Worm (Caenorhabditis elegans): ENCODE data around the gene F33A8.4.

F33A8.4 gene

DNA sequence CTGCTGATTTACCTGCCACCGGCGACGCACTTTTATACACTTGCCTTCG lies 32.2 kb downstream of the F33A8.4 start, which contains the start of gene ram-2:
Gene ram-2 (minus strand): TSS at position 47 of the 49 bp plus-strand sequence.
- TF ChIP-seq scrt-1 (GFP tag; IDR thresholded peaks at IDR 0.05): no peak
- no peak for TF ChIP-seq tra-4 (tag; optimal IDR thresholded peaks at IDR 0.05)
- TF ChIP-seq ets-7 (tag; optimal IDR thresholded peaks at IDR 0.05): no peak
- no peak for TF ChIP-seq ceh-36 (tag; optimal IDR thresholded peaks at IDR 0.05)
- no peak for TF ChIP-seq pes-1 (GFP tag; IDR thresholded peaks at IDR 0.05)
- TF ChIP-seq flt-1 (GFP tag; IDR thresholded peaks at IDR 0.05): no peak
- no peak for TF ChIP-seq ama-1 (optimal IDR thresholded peaks at IDR 0.05)

DNA sequence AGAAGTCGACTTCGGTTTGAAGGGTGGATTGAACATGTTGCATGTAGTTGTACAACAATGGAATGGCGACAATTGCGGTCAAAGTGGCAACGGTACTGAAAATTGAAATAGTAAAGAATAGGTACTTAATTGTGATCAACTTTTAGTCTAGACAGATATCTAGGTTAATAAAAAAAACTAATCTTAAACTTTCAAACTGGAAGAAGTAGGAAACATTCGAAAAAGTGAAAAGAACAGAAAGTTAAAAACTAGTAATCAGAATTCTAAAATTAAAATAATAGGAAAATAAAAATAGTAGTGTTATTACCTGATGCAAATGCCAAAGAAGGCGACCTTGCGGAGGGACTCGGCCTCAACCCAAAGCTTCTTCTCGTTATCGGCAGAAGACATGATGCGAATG lies 32.4 kb downstream of the F33A8.4 start:
- TF ChIP-seq ceh-13 (GFP tag; optimal IDR thresholded peaks at IDR 0.05) (no peak), sea-1 (GFP tag; conservative IDR thresholded peaks at IDR 0.05) (no peak), hmg-4 (GFP tag; optimal IDR thresholded peaks at IDR 0.05) (no peak), tbx-11 (GFP tag; IDR thresholded peaks at IDR 0.05) (no peak), ets-7 (tag; optimal IDR thresholded peaks at IDR 0.05) (no peak), tbx-37 (GFP tag; conservative IDR thresholded peaks at IDR 0.05) (no peak), B0310.2 (tag; optimal IDR thresholded peaks at IDR 0.05) (no peak), aly-1 (tag; optimal IDR thresholded peaks at IDR 0.05) (no peak), pes-1 (GFP tag; IDR thresholded peaks at IDR 0.05) (no peak), ama-1 (optimal IDR thresholded peaks at IDR 0.05) (no peak), scrt-1 (GFP tag; IDR thresholded peaks at IDR 0.05) (no peak), tra-4 (tag; optimal IDR thresholded peaks at IDR 0.05) (no peak), hmbx-1 (tag; optimal IDR thresholded peaks at IDR 0.05) (no peak), flt-1 (GFP tag; IDR thresholded peaks at IDR 0.05) (no peak), ceh-36 (tag; optimal IDR thresholded peaks at IDR 0.05) (no peak), hnd-1 (tag; optimal IDR thresholded peaks at IDR 0.05) (no peak)

DNA sequence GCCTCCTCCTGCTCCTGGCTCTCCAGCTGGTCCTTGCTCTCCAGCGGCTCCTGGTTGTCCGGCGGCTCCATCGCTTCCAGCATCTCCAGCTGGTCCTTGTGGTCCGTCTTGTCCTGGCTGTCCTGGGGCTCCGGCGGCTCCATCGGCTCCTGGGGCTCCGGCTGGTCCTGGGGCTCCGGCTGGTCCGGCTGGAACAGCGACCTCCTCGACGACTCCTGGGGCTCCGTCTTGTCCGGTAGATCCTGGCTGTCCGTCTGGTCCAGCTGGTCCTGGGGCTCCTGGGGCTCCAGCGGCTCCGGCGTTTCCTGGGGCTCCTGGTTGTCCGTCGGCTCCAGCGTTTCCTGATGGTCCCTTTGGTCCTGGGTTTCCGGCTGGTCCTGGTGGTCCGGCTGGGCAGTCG lies 33.1 kb downstream of the F33A8.4 start:
- TF ChIP-seq ceh-36 (tag; optimal IDR thresholded peaks at IDR 0.05) (no peak), B0310.2 (tag; optimal IDR thresholded peaks at IDR 0.05) (no peak)

DNA sequence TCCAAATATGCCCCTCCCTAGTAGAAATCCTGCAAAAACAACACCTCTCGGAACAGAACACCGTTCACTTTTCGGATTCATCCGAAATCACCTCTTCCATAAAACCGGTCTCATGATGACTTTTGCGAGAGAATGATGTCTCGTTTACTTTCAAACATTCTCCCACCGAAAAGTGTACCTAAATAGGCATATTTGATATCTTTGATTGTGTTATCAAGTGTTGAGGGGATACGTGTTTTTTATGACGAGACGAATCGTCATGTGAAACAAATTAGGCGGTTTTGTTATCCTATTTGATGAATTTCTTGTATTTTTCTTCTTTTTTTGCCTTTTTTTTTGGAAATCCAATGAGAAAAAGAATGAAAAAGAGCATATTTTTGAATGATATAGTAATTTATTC lies 33.6 kb downstream of the F33A8.4 start:
- TF ChIP-seq flt-1 (GFP tag; IDR thresholded peaks at IDR 0.05) (no peak), hmg-4 (GFP tag; optimal IDR thresholded peaks at IDR 0.05) (no peak), scrt-1 (GFP tag; IDR thresholded peaks at IDR 0.05) (no peak), hmbx-1 (tag; optimal IDR thresholded peaks at IDR 0.05) (no peak), pes-1 (GFP tag; IDR thresholded peaks at IDR 0.05) (no peak)

DNA sequence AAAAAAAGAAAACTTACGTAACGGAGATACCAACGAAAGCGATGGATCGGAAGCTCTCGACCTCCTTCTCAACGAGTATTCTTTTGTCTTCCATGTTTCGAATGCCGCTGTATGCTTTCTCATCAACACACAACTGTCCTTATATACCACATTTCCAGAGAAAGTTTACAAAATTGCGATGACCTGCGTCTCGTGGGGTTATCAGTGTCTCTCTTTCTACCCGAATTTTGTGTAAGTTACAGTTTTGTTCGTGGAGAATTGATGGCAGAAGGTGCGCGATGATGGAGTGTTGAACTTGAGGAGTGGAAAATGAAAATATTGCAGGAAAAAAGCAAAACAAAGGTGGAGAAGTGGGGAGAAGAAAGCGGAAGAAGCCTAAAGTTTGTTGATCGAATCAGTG lies 35.2 kb downstream of the F33A8.4 start, which contains the start of gene col-81:
Gene col-81 (minus strand): TSS at position 101 of the 400 bp plus-strand sequence.
- no peak for TF ChIP-seq ets-7 (tag; optimal IDR thresholded peaks at IDR 0.05)
- no peak for TF ChIP-seq flt-1 (GFP tag; IDR thresholded peaks at IDR 0.05)
- TF ChIP-seq aly-1 (tag; optimal IDR thresholded peaks at IDR 0.05): no peak
- no peak for TF ChIP-seq hmg-4 (GFP tag; optimal IDR thresholded peaks at IDR 0.05)
- TF ChIP-seq tra-4 (tag; optimal IDR thresholded peaks at IDR 0.05): no peak
- no peak for TF ChIP-seq ama-1 (optimal IDR thresholded peaks at IDR 0.05)
- no peak for TF ChIP-seq tbx-11 (GFP tag; IDR thresholded peaks at IDR 0.05)
- no peak for TF ChIP-seq scrt-1 (GFP tag; IDR thresholded peaks at IDR 0.05)
- TF ChIP-seq ceh-36 (tag; optimal IDR thresholded peaks at IDR 0.05): no peak

DNA sequence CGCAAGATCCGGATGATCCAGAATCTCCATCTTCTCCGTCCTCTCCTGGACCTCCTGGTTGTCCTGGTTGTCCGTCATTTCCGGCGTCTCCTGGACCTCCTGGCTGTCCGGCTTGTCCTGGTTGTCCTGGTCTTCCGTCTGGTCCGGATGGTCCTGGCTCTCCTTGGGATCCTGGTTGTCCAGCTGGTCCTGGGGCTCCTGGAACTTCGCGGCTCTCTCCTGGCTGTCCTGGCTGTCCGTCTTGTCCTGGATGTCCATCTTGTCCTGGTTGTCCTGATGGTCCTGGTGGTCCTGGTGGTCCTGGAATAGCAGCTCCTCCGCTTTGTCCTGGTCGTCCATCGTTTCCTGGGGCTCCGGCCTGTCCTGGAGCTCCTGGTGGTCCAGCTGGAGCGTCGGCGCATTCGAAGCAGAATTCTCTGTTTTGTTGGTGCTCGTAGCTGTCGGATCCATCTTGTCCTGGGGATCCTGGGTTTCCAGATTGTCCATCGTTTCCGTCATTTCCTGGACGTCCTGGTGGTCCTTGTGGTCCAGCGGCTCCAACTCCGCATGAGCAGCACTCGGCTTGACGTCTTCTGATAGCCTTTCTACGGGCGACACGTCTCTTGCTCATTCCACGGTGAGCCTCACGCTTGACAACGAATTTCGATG lies 36.2 kb downstream of the F33A8.4 start:
- TF ChIP-seq scrt-1 (GFP tag; IDR thresholded peaks at IDR 0.05) (0 out of 2 replicates have a peak, but pooled peaks have one; percentile 19), ama-1 (optimal IDR thresholded peaks at IDR 0.05) (no peak), B0310.2 (tag; optimal IDR thresholded peaks at IDR 0.05) (no peak), flt-1 (GFP tag; IDR thresholded peaks at IDR 0.05) (no peak), ceh-13 (GFP tag; optimal IDR thresholded peaks at IDR 0.05) (no peak)

DNA sequence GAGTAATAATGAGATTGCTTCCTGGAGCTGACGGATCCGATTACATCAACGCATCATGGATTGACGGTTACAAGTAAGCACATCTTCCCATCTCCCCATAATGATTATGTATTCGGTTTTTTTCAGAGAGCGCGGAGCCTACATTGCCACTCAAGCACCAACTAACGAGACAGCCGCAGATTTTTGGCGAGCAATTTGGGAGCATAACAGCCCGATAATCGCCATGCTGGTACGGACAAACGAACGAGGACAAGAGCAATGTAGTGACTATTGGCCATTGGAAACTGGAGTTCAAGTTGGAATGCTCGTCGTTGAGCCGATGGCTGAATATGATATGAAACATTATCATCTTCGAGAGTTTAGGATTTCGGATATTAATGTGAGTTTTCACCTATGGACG lies 37.9 kb downstream of the F33A8.4 start:
- no peak for TF ChIP-seq sea-1 (GFP tag; conservative IDR thresholded peaks at IDR 0.05)
- TF ChIP-seq B0310.2 (tag; optimal IDR thresholded peaks at IDR 0.05): no peak
- no peak for TF ChIP-seq tbx-11 (GFP tag; IDR thresholded peaks at IDR 0.05)
- TF ChIP-seq pes-1 (GFP tag; IDR thresholded peaks at IDR 0.05): no peak
- no peak for TF ChIP-seq hnd-1 (tag; optimal IDR thresholded peaks at IDR 0.05)
- no peak for TF ChIP-seq scrt-1 (GFP tag; IDR thresholded peaks at IDR 0.05)
- TF ChIP-seq flt-1 (GFP tag; IDR thresholded peaks at IDR 0.05): no peak
- no peak for TF ChIP-seq F13C5.2 (tag; optimal IDR thresholded peaks at IDR 0.05)
- no peak for TF ChIP-seq tra-4 (tag; optimal IDR thresholded peaks at IDR 0.05)
- TF ChIP-seq ama-1 (optimal IDR thresholded peaks at IDR 0.05): no peak
- TF ChIP-seq ceh-13 (GFP tag; optimal IDR thresholded peaks at IDR 0.05): no peak
- no peak for TF ChIP-seq hmg-4 (GFP tag; optimal IDR thresholded peaks at IDR 0.05)
- TF ChIP-seq hmbx-1 (tag; optimal IDR thresholded peaks at IDR 0.05): no peak
- TF ChIP-seq tbx-37 (GFP tag; conservative IDR thresholded peaks at IDR 0.05): no peak
- TF ChIP-seq ceh-36 (tag; optimal IDR thresholded peaks at IDR 0.05): no peak
- TF ChIP-seq ets-7 (tag; optimal IDR thresholded peaks at IDR 0.05): no peak
- no peak for TF ChIP-seq aly-1 (tag; optimal IDR thresholded peaks at IDR 0.05)

DNA sequence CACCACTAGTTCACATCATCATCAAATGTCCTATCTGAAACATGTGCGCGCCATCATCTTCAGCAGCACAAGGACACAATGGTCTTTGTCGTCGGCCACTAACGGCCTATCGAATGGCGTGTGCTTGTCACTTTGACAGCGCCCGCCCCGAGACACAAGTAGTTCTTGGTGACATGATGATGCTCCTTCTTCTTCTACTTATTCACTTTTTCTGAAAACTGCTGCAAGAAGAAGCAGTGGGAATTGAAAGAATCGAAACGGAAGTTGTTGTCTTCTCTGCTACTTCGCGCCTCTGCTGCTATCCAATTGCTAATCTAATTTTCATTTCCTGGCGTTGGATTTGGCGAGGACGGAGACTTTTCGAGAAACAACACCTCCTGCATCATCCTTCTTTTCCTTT lies 44.4 kb downstream of the F33A8.4 start:
- TF ChIP-seq tbx-37 (GFP tag; conservative IDR thresholded peaks at IDR 0.05) (no peak), F13C5.2 (tag; optimal IDR thresholded peaks at IDR 0.05) (no peak), pes-1 (GFP tag; IDR thresholded peaks at IDR 0.05) (no peak), flt-1 (GFP tag; IDR thresholded peaks at IDR 0.05) (no peak), ceh-36 (tag; optimal IDR thresholded peaks at IDR 0.05) (no peak), sea-1 (GFP tag; conservative IDR thresholded peaks at IDR 0.05) (no peak), hmg-4 (GFP tag; optimal IDR thresholded peaks at IDR 0.05) (no peak), B0310.2 (tag; optimal IDR thresholded peaks at IDR 0.05) (no peak), ceh-13 (GFP tag; optimal IDR thresholded peaks at IDR 0.05) (no peak), ets-7 (tag; optimal IDR thresholded peaks at IDR 0.05) (no peak), scrt-1 (GFP tag; IDR thresholded peaks at IDR 0.05) (no peak), tra-4 (tag; optimal IDR thresholded peaks at IDR 0.05) (no peak)

DNA sequence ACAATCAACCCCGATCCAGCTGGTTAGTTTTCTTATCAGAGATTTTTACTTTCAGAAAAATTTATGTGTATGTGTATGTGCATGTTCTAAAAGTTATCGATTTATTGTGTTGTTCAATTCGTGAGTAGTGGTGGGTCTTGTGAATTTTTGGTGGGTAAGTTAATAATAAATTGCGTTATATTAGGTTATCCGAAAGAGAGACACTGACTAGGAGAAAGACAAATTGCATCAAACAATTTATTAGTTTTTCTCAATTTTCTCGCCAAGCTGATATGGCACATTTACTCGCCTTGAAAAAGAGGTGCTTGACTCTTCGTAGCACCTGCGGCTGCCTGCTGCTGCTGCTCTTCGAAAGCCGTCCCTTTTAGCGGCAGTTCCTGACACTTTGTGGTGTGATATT lies 49.7 kb downstream of the F33A8.4 start:
- no peak for TF ChIP-seq aly-1 (tag; optimal IDR thresholded peaks at IDR 0.05)
- no peak for TF ChIP-seq ceh-36 (tag; optimal IDR thresholded peaks at IDR 0.05)
- TF ChIP-seq hmg-4 (GFP tag; optimal IDR thresholded peaks at IDR 0.05): no peak
- TF ChIP-seq hnd-1 (tag; optimal IDR thresholded peaks at IDR 0.05): no peak
- TF ChIP-seq tra-4 (tag; optimal IDR thresholded peaks at IDR 0.05): no peak
- TF ChIP-seq tbx-37 (GFP tag; conservative IDR thresholded peaks at IDR 0.05): no peak
- no peak for TF ChIP-seq B0310.2 (tag; optimal IDR thresholded peaks at IDR 0.05)
- no peak for TF ChIP-seq sea-1 (GFP tag; conservative IDR thresholded peaks at IDR 0.05)
- no peak for TF ChIP-seq ceh-13 (GFP tag; optimal IDR thresholded peaks at IDR 0.05)
- TF ChIP-seq ama-1 (optimal IDR thresholded peaks at IDR 0.05): no peak
- TF ChIP-seq tbx-11 (GFP tag; IDR thresholded peaks at IDR 0.05): no peak
- TF ChIP-seq hmbx-1 (tag; optimal IDR thresholded peaks at IDR 0.05): no peak
- TF ChIP-seq flt-1 (GFP tag; IDR thresholded peaks at IDR 0.05): no peak
- TF ChIP-seq scrt-1 (GFP tag; IDR thresholded peaks at IDR 0.05): no peak
- no peak for TF ChIP-seq pes-1 (GFP tag; IDR thresholded peaks at IDR 0.05)
- TF ChIP-seq ets-7 (tag; optimal IDR thresholded peaks at IDR 0.05): no peak
- TF ChIP-seq F13C5.2 (tag; optimal IDR thresholded peaks at IDR 0.05): no peak

All from whole organism, early embryonic.